Fruit fly (Drosophila melanogaster): ENCODE data around the gene Ugt36A1.
A peak's percentile ranks its signal among the peaks of the same experiment; 100 is the strongest.

Ugt36A1 gene

DNA sequence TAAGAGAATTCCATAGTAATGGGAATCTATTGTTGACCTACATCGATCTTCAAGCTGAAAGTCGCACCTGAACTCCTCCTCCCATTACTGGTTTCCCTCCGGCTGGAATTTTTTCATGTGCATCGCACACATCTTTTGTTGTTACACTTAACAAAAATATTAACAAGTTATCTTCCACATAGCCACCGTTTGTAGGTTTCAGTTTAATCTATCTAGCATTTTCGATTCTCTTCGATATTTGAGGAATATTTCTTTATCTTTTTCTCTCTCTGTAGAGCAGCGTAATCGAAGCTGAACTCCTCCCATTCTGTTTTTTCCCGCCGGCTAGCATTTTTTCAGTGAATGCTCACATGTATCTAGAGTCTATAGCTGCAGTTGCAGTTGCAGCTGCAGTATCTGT lies 5.9 kb downstream of the Ugt36A1 start (continued):
- no peak for TF ChIP-seq CG32772 (GFP tag; IDR thresholded peaks at IDR 0.05)
- TF ChIP-seq Bteb2 (GFP tag; optimal IDR thresholded peaks at IDR 0.05): no peak
- no peak for TF ChIP-seq CG14441 (GFP tag; IDR thresholded peaks at IDR 0.05)
- TF ChIP-seq tx (GFP tag; optimal IDR thresholded peaks at IDR 0.05): no peak
- no peak for TF ChIP-seq H15 (GFP tag; IDR thresholded peaks at IDR 0.05)
- TF ChIP-seq Sry-β (GFP tag; optimal IDR thresholded peaks at IDR 0.05): no peak
- no peak for TF ChIP-seq HHEX (GFP tag; optimal IDR thresholded peaks at IDR 0.05)
- TF ChIP-seq Hey (tag; optimal IDR thresholded peaks at IDR 0.05): no peak
- TF ChIP-seq CG4820 (GFP tag; optimal IDR thresholded peaks at IDR 0.05): no peak
- TF ChIP-seq nau (GFP tag; optimal IDR thresholded peaks at IDR 0.05): no peak
- TF ChIP-seq mld (GFP tag; IDR thresholded peaks at IDR 0.05; ENCODE audit: partially characterized antibody): no peak
- TF ChIP-seq CG14860 (GFP tag; IDR thresholded peaks at IDR 0.05; ENCODE audit: partially characterized antibody): no peak
- TF ChIP-seq B-H1 (GFP tag; IDR thresholded peaks at IDR 0.05): no peak
- TF ChIP-seq cas (GFP tag; IDR thresholded peaks at IDR 0.05): no peak
- TF ChIP-seq CG6272 (GFP tag; IDR thresholded peaks at IDR 0.05): no peak
- no peak for TF ChIP-seq C15 (GFP tag; IDR thresholded peaks at IDR 0.05)
- no peak for TF ChIP-seq CTCF (GFP tag; optimal IDR thresholded peaks at IDR 0.05)
- TF ChIP-seq HLH4C (GFP tag; IDR thresholded peaks at IDR 0.05; ENCODE audit: partially characterized antibody): no peak
- TF ChIP-seq fd102C (GFP tag; optimal IDR thresholded peaks at IDR 0.05): no peak
- TF ChIP-seq Optix (GFP tag; IDR thresholded peaks at IDR 0.05): 0 out of 3 replicates have a peak, but pooled peaks have one; percentile 18
- 0 out of 2 replicates have a peak, but pooled peaks have one; percentile 39 for TF ChIP-seq sens-2 (GFP tag; IDR thresholded peaks at IDR 0.05)
- TF ChIP-seq trh (GFP tag; optimal IDR thresholded peaks at IDR 0.05): no peak
- no peak for TF ChIP-seq CG17802 (tag; optimal IDR thresholded peaks at IDR 0.05)
- peak; percentile 48; the same call in 2 of the 3 replicates for TF ChIP-seq row (GFP tag; IDR thresholded peaks at IDR 0.05)
- TF ChIP-seq h (optimal IDR thresholded peaks at IDR 0.05): no peak
- TF ChIP-seq CG1529 (GFP tag; optimal IDR thresholded peaks at IDR 0.05): peak; percentile 32
- peak; percentile 59; the same call in 1 of the 3 replicates for TF ChIP-seq zfh1 (GFP tag; IDR thresholded peaks at IDR 0.05)
- no peak for TF ChIP-seq CG15696 (tag; optimal IDR thresholded peaks at IDR 0.05)
- no peak for TF ChIP-seq luna (GFP tag; optimal IDR thresholded peaks at IDR 0.05)
- no peak for TF ChIP-seq exex (tag; optimal IDR thresholded peaks at IDR 0.05)
- TF ChIP-seq odd (GFP tag; optimal IDR thresholded peaks at IDR 0.05): no peak
- no peak for TF ChIP-seq CG8924 (tag; optimal IDR thresholded peaks at IDR 0.05)
- TF ChIP-seq CG17612 (GFP tag; IDR thresholded peaks at IDR 0.05): no peak
- TF ChIP-seq TFAM (GFP tag; optimal IDR thresholded peaks at IDR 0.05): no peak
- no peak for TF ChIP-seq HLH3B (GFP tag; IDR thresholded peaks at IDR 0.05)
- no peak for TF ChIP-seq vfl (GFP tag; optimal IDR thresholded peaks at IDR 0.05)
- peak; percentile 10 for TF ChIP-seq Spps (tag; optimal IDR thresholded peaks at IDR 0.05)
- TF ChIP-seq Usf (GFP tag; optimal IDR thresholded peaks at IDR 0.05): no peak
- TF ChIP-seq CG17829 (tag; optimal IDR thresholded peaks at IDR 0.05): peak; percentile 34
- no peak for TF ChIP-seq Abd-B (GFP tag; optimal IDR thresholded peaks at IDR 0.05)
- 0 out of 3 replicates have a peak, but pooled peaks have one; percentile 17 for TF ChIP-seq CG34422 (GFP tag; IDR thresholded peaks at IDR 0.05)
- TF ChIP-seq pros (GFP tag; optimal IDR thresholded peaks at IDR 0.05): no peak
- no peak for TF ChIP-seq oc (tag; optimal IDR thresholded peaks at IDR 0.05)
- TF ChIP-seq CG3995 (GFP tag; optimal IDR thresholded peaks at IDR 0.05): no peak
- no peak for TF ChIP-seq ham (GFP tag; IDR thresholded peaks at IDR 0.05)
- TF ChIP-seq Nf-YB (GFP tag; optimal IDR thresholded peaks at IDR 0.05): no peak
- TF ChIP-seq Opbp (GFP tag; IDR thresholded peaks at IDR 0.05; ENCODE audit: partially characterized antibody): no peak
- TF ChIP-seq CG7745 (tag; optimal IDR thresholded peaks at IDR 0.05): no peak
- no peak for TF ChIP-seq ap (GFP tag; IDR thresholded peaks at IDR 0.05)
- no peak for TF ChIP-seq vvl (GFP tag; IDR thresholded peaks at IDR 0.05)
- TF ChIP-seq nmo (GFP tag; optimal IDR thresholded peaks at IDR 0.05): no peak
- TF ChIP-seq stc (GFP tag; IDR thresholded peaks at IDR 0.05): no peak
- TF ChIP-seq Kr (GFP tag; optimal IDR thresholded peaks at IDR 0.05): no peak
